Fruit fly (Drosophila melanogaster) whole organism, embryonic: ENCODE measurements around the gene Uba5.
A peak's percentile ranks its signal among the peaks of the same experiment; 100 is the strongest.

Experiments used
- Atf6 ChIP-seq: fragments of 200-800 bp; sonication (Bioruptor generic); IDR thresholded peaks from 2 replicates; pipeline ENCODE4 v1.3.6; 2022; ENCODE audit warnings: missing biosample characterization, missing genetic modification characterization
- CG10147 ChIP-seq: fragments of 200-800 bp; sonication (Bioruptor generic); optimal IDR thresholded peaks from 2 replicates; lab custom pipeline; 2019; ENCODE audit warnings: missing biosample characterization, mild to moderate bottlenecking, missing genetic modification characterization, moderate library complexity
- CG12391 ChIP-seq: fragments of 200-800 bp; sonication (Bioruptor generic); optimal IDR thresholded peaks from 3 replicates; lab custom pipeline; 2018; ENCODE audit warnings: missing biosample characterization, mild to moderate bottlenecking, missing genetic modification characterization, moderate library complexity
- CG12942 ChIP-seq: fragments of 200-800 bp; sonication (Bioruptor generic); optimal IDR thresholded peaks from 3 replicates; lab custom pipeline; 2016; ENCODE audit warnings: missing biosample characterization, missing genetic modification characterization
- CG15073 ChIP-seq: fragments of 200-800 bp; sonication (Bioruptor generic); optimal IDR thresholded peaks from 2 replicates; lab custom pipeline; 2016; ENCODE audit warnings: missing biosample characterization, missing genetic modification characterization
- CG1603 ChIP-seq: fragments of 200-800 bp; sonication (Bioruptor generic); optimal IDR thresholded peaks from 2 replicates; lab custom pipeline; 2019; ENCODE audit warnings: missing biosample characterization, mild to moderate bottlenecking, missing genetic modification characterization, moderate library complexity
- CG17612 ChIP-seq: fragments of 200-800 bp; sonication (Bioruptor generic); IDR thresholded peaks from 2 replicates; pipeline ENCODE4 v1.3.6; 2022; ENCODE audit warnings: missing biosample characterization, missing genetic modification characterization
- CG17829 ChIP-seq: fragments of 200-800 bp; optimal IDR thresholded peaks from 2 replicates; lab custom pipeline; 2019; ENCODE audit warnings: missing biosample characterization, mild to moderate bottlenecking, missing genetic modification characterization, moderate library complexity
- CG17912 ChIP-seq: fragments of 200-800 bp; sonication (Bioruptor generic); optimal IDR thresholded peaks from 2 replicates; lab custom pipeline; 2018; ENCODE audit warnings: missing biosample characterization, mild to moderate bottlenecking, missing genetic modification characterization
- CG18262 ChIP-seq: fragments of 200-800 bp; optimal IDR thresholded peaks from 3 replicates; lab custom pipeline; 2019; ENCODE audit warnings: missing biosample characterization, mild to moderate bottlenecking, missing genetic modification characterization, moderate library complexity
- CG18599 ChIP-seq: fragments of 200-800 bp; sonication (Bioruptor generic); optimal IDR thresholded peaks from 3 replicates; lab custom pipeline; 2017; ENCODE audit warnings: missing biosample characterization, missing genetic modification characterization, mild to moderate bottlenecking, moderate library complexity, missing genetic modification reagents
- CG18764 ChIP-seq: fragments of 200-800 bp; sonication (Bioruptor generic); optimal IDR thresholded peaks from 3 replicates; lab custom pipeline; 2016; ENCODE audit warnings: missing biosample characterization, missing genetic modification characterization
- CG30020 ChIP-seq: fragments of 200-800 bp; optimal IDR thresholded peaks from 2 replicates; lab custom pipeline; 2019; ENCODE audit warnings: missing biosample characterization, mild to moderate bottlenecking, missing genetic modification characterization, moderate library complexity
- CG32532 ChIP-seq: fragments of 200-800 bp; sonication (Bioruptor generic); IDR thresholded peaks from 2 replicates; pipeline ENCODE4 v1.3.6; 2022; ENCODE audit warnings: missing biosample characterization, missing genetic modification characterization
- CG42726 ChIP-seq: fragments of 200-800 bp; sonication (Bioruptor generic); IDR thresholded peaks from 2 replicates; pipeline ENCODE4 v1.3.6; 2022; ENCODE audit warnings: missing biosample characterization, missing genetic modification characterization; ENCODE audit not compliant: partially characterized antibody
- CG4282 ChIP-seq: fragments of 200-800 bp; sonication (Bioruptor generic); optimal IDR thresholded peaks from 2 replicates; lab custom pipeline; 2016; ENCODE audit warnings: missing biosample characterization, missing genetic modification characterization
- CG4424 ChIP-seq: fragments of 200-800 bp; sonication (Bioruptor generic); optimal IDR thresholded peaks from 3 replicates; lab custom pipeline; 2016; ENCODE audit warnings: missing biosample characterization, missing genetic modification characterization
- CG4707 ChIP-seq: fragments of 200-800 bp; sonication (Bioruptor generic); optimal IDR thresholded peaks from 2 replicates; lab custom pipeline; 2018; ENCODE audit warnings: missing biosample characterization, mild to moderate bottlenecking, missing genetic modification characterization, moderate library complexity
- CG5245 ChIP-seq: fragments of 200-800 bp; sonication (Bioruptor generic); optimal IDR thresholded peaks from 3 replicates; lab custom pipeline; 2016; ENCODE audit warnings: missing biosample characterization, missing genetic modification characterization
- CG7357 ChIP-seq: fragments of 200-800 bp; sonication (Bioruptor generic); IDR thresholded peaks from 3 replicates; pipeline ENCODE4 v1.3.6; 2022; ENCODE audit warnings: missing biosample characterization, missing genetic modification characterization
- CG8388 ChIP-seq: fragments of 200-800 bp; sonication (Bioruptor generic); optimal IDR thresholded peaks from 2 replicates; lab custom pipeline; 2019; ENCODE audit warnings: missing biosample characterization, mild to moderate bottlenecking, missing genetic modification characterization, moderate library complexity
- CG9437 ChIP-seq: fragments of 200-800 bp; sonication (Bioruptor generic); optimal IDR thresholded peaks from 2 replicates; lab custom pipeline; 2018; ENCODE audit warnings: missing biosample characterization, mild to moderate bottlenecking, missing genetic modification characterization
- CG9817 ChIP-seq: fragments of 200-800 bp; sonication (Bioruptor generic); optimal IDR thresholded peaks from 2 replicates; lab custom pipeline; 2018; ENCODE audit warnings: missing biosample characterization, mild to moderate bottlenecking, missing genetic modification characterization, moderate library complexity
- CG9876 ChIP-seq: fragments of 200-800 bp; sonication (Bioruptor generic); optimal IDR thresholded peaks from 2 replicates; lab custom pipeline; 2016; ENCODE audit warnings: missing biosample characterization, missing genetic modification characterization
- Chrac-16 ChIP-seq: fragments of 200-800 bp; sonication (Bioruptor generic); optimal IDR thresholded peaks from 3 replicates; lab custom pipeline; 2016; ENCODE audit warnings: missing biosample characterization, missing genetic modification characterization
- Dfd ChIP-seq, 2 experiments: fragments of >200 bp; optimal IDR thresholded peaks; 2 replicates each; lab custom pipeline; 2017; ENCODE audit warnings: missing biosample characterization in 2 of 2, missing genetic modification characterization in 2 of 2
- Jarid2 ChIP-seq: fragments of 200-800 bp; sonication (Bioruptor generic); optimal IDR thresholded peaks from 3 replicates; lab custom pipeline; 2017; ENCODE audit warnings: mild to moderate bottlenecking, missing biosample characterization, missing genetic modification reagents, missing genetic modification characterization
- NFAT ChIP-seq: fragments of 200-800 bp; sonication (Bioruptor generic); IDR thresholded peaks from 2 replicates; pipeline ENCODE4 v1.3.6; 2022; ENCODE audit warnings: missing biosample characterization, missing genetic modification characterization
- Nf-YC ChIP-seq: fragments of 200-800 bp; optimal IDR thresholded peaks from 3 replicates; lab custom pipeline; 2019; ENCODE audit warnings: missing biosample characterization, mild to moderate bottlenecking, missing genetic modification characterization, moderate library complexity
- Pdp1 ChIP-seq, 2 experiments: fragments of 200-800 bp; sonication (Bioruptor generic); optimal IDR thresholded peaks; 3 replicates each; lab custom pipeline; 2016; ENCODE audit warnings: missing biosample characterization in 2 of 2, missing genetic modification characterization in 2 of 2, mild to moderate bottlenecking in 1 of 2, moderate library complexity in 1 of 2
- Poxn ChIP-seq: fragments of 200-800 bp; sonication (Bioruptor generic); IDR thresholded peaks from 2 replicates; pipeline ENCODE4 v1.3.6; 2022; ENCODE audit warnings: missing biosample characterization, missing genetic modification characterization
- Sox102F ChIP-seq: fragments of 200-800 bp; sonication (Bioruptor generic); optimal IDR thresholded peaks from 2 replicates; lab custom pipeline; 2018; ENCODE audit warnings: missing biosample characterization, mild to moderate bottlenecking, missing genetic modification characterization, moderate library complexity
- Stat92E ChIP-seq, 3 experiments: fragments of >200 bp in 2 of 3; fragments of 200-800 bp in 1 of 3; sonication (Bioruptor generic) in 1 of 3; optimal IDR thresholded peaks; 2 replicates each; lab custom pipeline; 2017 to 2019; ENCODE audit warnings: missing biosample characterization in 3 of 3, missing genetic modification characterization in 3 of 3, mild to moderate bottlenecking in 1 of 3, moderate library complexity in 1 of 3
- TFAM ChIP-seq: fragments of 200-800 bp; sonication (Bioruptor generic); optimal IDR thresholded peaks from 2 replicates; lab custom pipeline; 2017; ENCODE audit warnings: missing biosample characterization, missing genetic modification characterization, inconsistent platforms
- Usf ChIP-seq: fragments of 200-800 bp; sonication (Bioruptor generic); optimal IDR thresholded peaks from 2 replicates; lab custom pipeline; 2017; ENCODE audit warnings: missing genotype, missing biosample characterization, missing genetic modification characterization
- al ChIP-seq: fragments of 200-800 bp; sonication (Bioruptor generic); IDR thresholded peaks from 2 replicates; pipeline ENCODE4 v1.3.6; 2022; ENCODE audit warnings: missing biosample characterization, missing genetic modification characterization
- cad ChIP-seq: fragments of >200 bp; optimal IDR thresholded peaks from 2 replicates; lab custom pipeline; 2017; ENCODE audit warnings: missing biosample characterization, missing genetic modification characterization
- dm ChIP-seq: fragments of 200-800 bp; sonication (Bioruptor generic); optimal IDR thresholded peaks from 3 replicates; lab custom pipeline; 2016; ENCODE audit warnings: missing biosample characterization, missing genetic modification characterization
- dmrt99B ChIP-seq: fragments of 200-800 bp; sonication (Bioruptor generic); optimal IDR thresholded peaks from 2 replicates; lab custom pipeline; 2018; ENCODE audit warnings: missing biosample characterization, mild to moderate bottlenecking, missing genetic modification characterization, moderate library complexity
- eyg ChIP-seq: fragments of 200-800 bp; sonication (Bioruptor generic); optimal IDR thresholded peaks from 3 replicates; lab custom pipeline; 2016; ENCODE audit warnings: missing biosample characterization, missing genetic modification characterization
- fru ChIP-seq: fragments of >200 bp; optimal IDR thresholded peaks from 2 replicates; lab custom pipeline; 2017
- ftz-f1 ChIP-seq: fragments of 200-800 bp; sonication (Bioruptor generic); optimal IDR thresholded peaks from 2 replicates; lab custom pipeline; 2016; ENCODE audit warnings: missing biosample characterization, missing genetic modification characterization
- h ChIP-seq: fragments of >200 bp; optimal IDR thresholded peaks from 2 replicates; lab custom pipeline; 2017
- hb ChIP-seq: fragments of 200-800 bp; sonication (Bioruptor generic); IDR thresholded peaks from 3 replicates; pipeline ENCODE4 v1.3.6; 2022; ENCODE audit warnings: missing biosample characterization, missing genetic modification characterization; ENCODE audit not compliant: partially characterized antibody
- lmd ChIP-seq: fragments of 200-800 bp; sonication (Bioruptor generic); IDR thresholded peaks from 2 replicates; pipeline ENCODE4 v1.3.6; 2022; ENCODE audit warnings: missing biosample characterization, missing genetic modification characterization
- odd ChIP-seq: fragments of 200-800 bp; sonication (Bioruptor generic); optimal IDR thresholded peaks from 2 replicates; lab custom pipeline; 2017; ENCODE audit warnings: missing biosample characterization, mild to moderate bottlenecking, missing genetic modification characterization
- onecut ChIP-seq: fragments of 200-800 bp; sonication (Bioruptor generic); IDR thresholded peaks from 2 replicates; pipeline ENCODE4 v1.3.6; 2022; ENCODE audit warnings: missing biosample characterization, missing genetic modification characterization
- pita ChIP-seq: fragments of 200-800 bp; sonication (Bioruptor generic); optimal IDR thresholded peaks from 2 replicates; lab custom pipeline; 2017; ENCODE audit warnings: missing biosample characterization, mild to moderate bottlenecking, missing genetic modification characterization
- pros ChIP-seq: fragments of 200-800 bp; sonication (Bioruptor generic); optimal IDR thresholded peaks from 3 replicates; lab custom pipeline; 2019; ENCODE audit warnings: missing biosample characterization, mild to moderate bottlenecking, missing genetic modification characterization, moderate library complexity
- sens-2 ChIP-seq: fragments of 200-800 bp; sonication (Bioruptor generic); IDR thresholded peaks from 2 replicates; pipeline ENCODE4 v1.3.6; 2022; ENCODE audit warnings: missing biosample characterization, missing genetic modification characterization
- sima ChIP-seq: fragments of 200-800 bp; sonication (Bioruptor generic); optimal IDR thresholded peaks from 2 replicates; lab custom pipeline; 2016; ENCODE audit warnings: missing biosample characterization, missing genetic modification characterization
- sob ChIP-seq: fragments of 200-800 bp; sonication (Bioruptor generic); IDR thresholded peaks from 2 replicates; pipeline ENCODE4 v1.3.6; 2022; ENCODE audit warnings: missing biosample characterization, missing genetic modification characterization
- vfl ChIP-seq: fragments of 200-800 bp; sonication (Bioruptor generic); optimal IDR thresholded peaks from 2 replicates; lab custom pipeline; 2016; ENCODE audit warnings: missing biosample characterization, missing genetic modification characterization

The Uba5 gene

DNA sequence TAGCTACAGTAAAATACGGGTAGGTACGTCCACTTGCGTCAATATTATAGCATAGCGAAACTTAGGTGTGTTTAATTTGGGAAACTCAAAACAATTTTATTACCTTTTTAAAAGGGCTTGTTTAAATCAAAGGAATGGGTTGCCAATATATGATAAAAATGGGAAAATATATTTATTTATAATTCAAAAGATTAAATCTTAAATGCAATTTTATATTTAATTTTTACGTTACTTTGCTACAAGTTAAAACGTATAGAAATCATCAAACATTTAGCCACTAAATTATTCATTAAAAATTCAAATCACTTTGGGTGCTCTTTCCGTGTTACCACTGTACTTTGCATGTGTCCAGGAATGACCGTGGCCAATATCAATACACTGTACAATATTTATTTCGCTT, 42.4 kb upstream of the Uba5 start (continued):
- TF ChIP-seq CG32532 (GFP tag; lab: Robert Waterston, UW) (no peak), CG18764 (no peak), dmrt99B (peak; percentile 58), Atf6 (no peak), CG17612 (GFP tag; lab: Robert Waterston, UW) (no peak), odd (GFP tag; lab: Kevin White, UChicago) (no peak), dm (GFP tag; lab: Kevin White, UChicago) (no peak), lmd (GFP tag; lab: Robert Waterston, UW) (peak; percentile 45), CG12942 (GFP tag; lab: Kevin White, UChicago) (no peak), sens-2 (GFP tag; lab: Robert Waterston, UW) (no peak), Poxn (GFP tag; lab: Robert Waterston, UW) (no peak), CG12391 (tag; lab: Kevin White, UChicago) (peak; percentile 18), Jarid2 (GFP tag; lab: Kevin White, UChicago) (no peak), Nf-YC (tag; lab: Kevin White, UChicago) (peak; percentile 23), ftz-f1 (GFP tag; lab: Kevin White, UChicago) (no peak), Stat92E (GFP tag; optimal IDR thresholded peaks at IDR 0.05; lab: Kevin White, UChicago) (no peak), vfl (GFP tag; lab: Kevin White, UChicago) (no peak), eyg (GFP tag; lab: Kevin White, UChicago) (no peak), CG9817 (no peak), CG17912 (no peak), CG1603 (tag; lab: Kevin White, UChicago) (no peak), hb (no peak), CG18599 (GFP tag; lab: Kevin White, UChicago) (peak; percentile 49), Chrac-16 (GFP tag; lab: Kevin White, UChicago) (no peak), CG4424 (peak; percentile 11), CG17829 (tag; lab: Kevin White, UChicago) (no peak), sob (GFP tag; lab: Robert Waterston, UW) (no peak), al (no peak), CG4707 (no peak), Dfd (GFP tag; optimal IDR thresholded peaks at IDR 0.05; lab: Kevin White, UChicago) (no peak), CG9437 (GFP tag; lab: Kevin White, UChicago) (peak; percentile 28), CG42726 (GFP tag; lab: Robert Waterston, UW) (no peak), TFAM (GFP tag; lab: Kevin White, UChicago) (no peak), onecut (GFP tag; lab: Robert Waterston, UW) (no peak), CG4282 (no peak), CG30020 (tag; lab: Kevin White, UChicago) (no peak), CG9876 (GFP tag; lab: Kevin White, UChicago) (no peak), cad (GFP tag; lab: Kevin White, UChicago) (no peak), Pdp1 (GFP tag; optimal IDR thresholded peaks at IDR 0.05; lab: Kevin White, UChicago) (no peak), CG10147 (GFP tag; lab: Kevin White, UChicago) (peak; percentile 32), Sox102F (GFP tag; lab: Kevin White, UChicago) (peak; percentile 38), CG15073 (no peak), CG8388 (GFP tag; lab: Kevin White, UChicago) (peak; percentile 18), CG18262 (tag; lab: Kevin White, UChicago) (peak; percentile 14), fru (lab: Kevin White, UChicago) (no peak), NFAT (GFP tag; lab: Robert Waterston, UW) (no peak), pros (no peak), h (lab: Kevin White, UChicago) (no peak), CG5245 (no peak), sima (GFP tag; lab: Kevin White, UChicago) (no peak), pita (GFP tag; lab: Kevin White, UChicago) (no peak), Usf (GFP tag; lab: Kevin White, UChicago) (no peak), CG7357 (GFP tag; lab: Robert Waterston, UW) (no peak)
